Fruit fly (Drosophila melanogaster) whole organism, wandering third instar larva: ENCODE results near the gene CG34244.

Source experiments
- CG9705 ChIP-seq: fragments of 200-800 bp; sonication (Bioruptor generic); optimal IDR thresholded peaks from 2 replicates; lab custom pipeline; 2018; ENCODE audit warnings: missing biosample characterization, mild to moderate bottlenecking, missing genetic modification characterization
- Dif ChIP-seq: fragments of 200-275, 200-300 bp; sonication (Bioruptor generic); optimal IDR thresholded peaks from 2 replicates; lab custom pipeline; 2018; ENCODE audit warnings: missing biosample characterization, missing genetic modification characterization; ENCODE audit not compliant: partially characterized antibody
- Hr78 ChIP-seq: fragments of >200 bp; optimal IDR thresholded peaks from 2 replicates; lab custom pipeline; 2017; ENCODE audit warnings: missing biosample characterization, missing genetic modification characterization
- Myc ChIP-seq: fragments of >200 bp; optimal IDR thresholded peaks from 2 replicates; lab custom pipeline; 2017
- Rel ChIP-seq, 2 experiments: fragments of 200-800 bp; sonication (Bioruptor generic) in 1 of 2; optimal IDR thresholded peaks; 2 replicates in 1 of 2; 3 replicates in 1 of 2; lab custom pipeline; 2016 to 2019; ENCODE audit warnings: mild to moderate bottlenecking in 2 of 2, missing biosample characterization in 2 of 2, missing genetic modification characterization in 2 of 2, moderate library complexity in 1 of 2
- br ChIP-seq: fragments of 200-800 bp; sonication (Bioruptor generic); optimal IDR thresholded peaks from 2 replicates; lab custom pipeline; 2016; ENCODE audit warnings: missing biosample characterization, missing genetic modification characterization
- brk ChIP-seq: fragments of 200-800 bp; sonication (Bioruptor generic); optimal IDR thresholded peaks from 2 replicates; lab custom pipeline; 2016; ENCODE audit warnings: missing biosample characterization, mild to moderate bottlenecking, missing genetic modification characterization
- h ChIP-seq: fragments of 200-800 bp; sonication (Bioruptor generic); optimal IDR thresholded peaks from 3 replicates; lab custom pipeline; 2016; ENCODE audit warnings: missing biosample characterization, mild to moderate bottlenecking, missing genetic modification characterization
- jim ChIP-seq: fragments of 175-275, 200-325 bp; sonication (Bioruptor generic); optimal IDR thresholded peaks from 2 replicates; lab custom pipeline; 2016; ENCODE audit warnings: missing biosample characterization, mild to moderate bottlenecking, missing genetic modification characterization
- lola ChIP-seq: fragments of >200 bp; optimal IDR thresholded peaks from 2 replicates; lab custom pipeline; 2017; ENCODE audit warnings: missing biosample characterization, missing genetic modification characterization
- psq ChIP-seq: fragments of 200-800 bp; sonication (Bioruptor generic); optimal IDR thresholded peaks from 3 replicates; lab custom pipeline; 2017; ENCODE audit warnings: missing biosample characterization, mild to moderate bottlenecking, missing genetic modification characterization, moderate library complexity
- tai ChIP-seq: sonication (Bioruptor generic); optimal IDR thresholded peaks from 2 replicates; lab custom pipeline; 2016; ENCODE audit warnings: missing biosample characterization, missing genetic modification characterization
- usp ChIP-seq: fragments of >200 bp; optimal IDR thresholded peaks from 2 replicates; lab custom pipeline; 2017; ENCODE audit warnings: missing biosample characterization, missing genetic modification characterization

dm6 chr3L:14216140-14216539 is 19.6 kb downstream of the CG34244 start:
- TF ChIP-seq Dif (GFP tag; lab: Kevin White, UChicago), result no peak
- TF ChIP-seq psq (GFP tag; lab: Kevin White, UChicago), result no peak
- TF ChIP-seq lola (GFP tag; lab: Kevin White, UChicago), result no peak
- TF ChIP-seq h (GFP tag; lab: Kevin White, UChicago), result no peak
- TF ChIP-seq usp, result no peak
- TF ChIP-seq brk (GFP tag; lab: Kevin White, UChicago), result no peak
- no peak for TF ChIP-seq tai (GFP tag; lab: Kevin White, UChicago)
- TF ChIP-seq jim, result no peak
- no peak for TF ChIP-seq Hr78 (GFP tag; lab: Kevin White, UChicago)
- no peak for TF ChIP-seq br (GFP tag; lab: Kevin White, UChicago)
- TF ChIP-seq Rel (GFP tag; optimal IDR thresholded peaks at IDR 0.05; lab: Kevin White, UChicago), result no peak
- no peak for TF ChIP-seq Rel (tag; optimal IDR thresholded peaks at IDR 0.05; lab: Kevin White, UChicago)
- TF ChIP-seq Myc, result no peak
- no peak for TF ChIP-seq CG9705
